Worm (Caenorhabditis elegans) whole organism, mixed stage, embryonic: ENCODE results near the gene F17C11.4.
A peak's percentile ranks its signal among the peaks of the same experiment; 100 is the strongest.

Experiments
- bed-3 ChIP-seq: fragments of 200-800 bp; sonication (Bioruptor generic); optimal IDR thresholded peaks from 3 replicates; lab custom pipeline; 2018; ENCODE audit warnings: mild to moderate bottlenecking, missing genetic modification characterization, moderate library complexity, missing compliant biosample characterization
- ceh-39 ChIP-seq: fragments of 150-350 bp; optimal IDR thresholded peaks from 2 replicates; lab custom pipeline; 2014; ENCODE audit warnings: missing biosample characterization, missing genetic modification characterization
- ceh-43 ChIP-seq: fragments of 200-800 bp; sonication (Bioruptor generic); optimal IDR thresholded peaks from 2 replicates; lab custom pipeline; 2018; ENCODE audit warnings: mild to moderate bottlenecking, missing genetic modification characterization, moderate library complexity, missing compliant biosample characterization
- ceh-83 ChIP-seq: fragments of 200-800 bp; sonication (Bioruptor generic); optimal IDR thresholded peaks from 2 replicates; lab custom pipeline; 2018; ENCODE audit warnings: mild to moderate bottlenecking, missing genetic modification characterization, missing compliant biosample characterization
- ces-1 ChIP-seq: fragments of 150-350 bp; optimal IDR thresholded peaks from 2 replicates; lab custom pipeline; 2014; ENCODE audit warnings: missing biosample characterization, missing genetic modification reagents, missing genetic modification characterization
- drap-1 ChIP-seq: fragments of 200-800 bp; sonication (Bioruptor generic); optimal IDR thresholded peaks from 3 replicates; lab custom pipeline; 2018; ENCODE audit warnings: mild to moderate bottlenecking, missing genetic modification characterization, missing compliant biosample characterization
- elt-1 ChIP-seq: sonication (generic microtip); optimal IDR thresholded peaks from 2 replicates; lab custom pipeline; 2017; ENCODE audit warnings: missing genetic modification characterization, mild to moderate bottlenecking, missing compliant biosample characterization, antibody characterized with exemption, moderate library complexity, borderline replicate concordance; ENCODE audit not compliant: insufficient read depth
- flh-1 ChIP-seq: fragments of 200-800 bp; sonication (Bioruptor generic); optimal IDR thresholded peaks from 2 replicates; lab custom pipeline; 2018; ENCODE audit warnings: mild to moderate bottlenecking, missing genetic modification characterization, moderate library complexity, missing compliant biosample characterization
- ham-2 ChIP-seq: fragments of 200-800 bp; sonication (Bioruptor generic); optimal IDR thresholded peaks from 2 replicates; lab custom pipeline; 2018; ENCODE audit warnings: mild to moderate bottlenecking, missing genetic modification characterization, missing compliant biosample characterization
- hlh-1 ChIP-seq: fragments of 150-350 bp; optimal IDR thresholded peaks from 2 replicates; lab custom pipeline; 2014; ENCODE audit warnings: missing biosample characterization, missing genetic modification reagents, missing genetic modification characterization
- lin-13 ChIP-seq: fragments of 150-350 bp; optimal IDR thresholded peaks from 2 replicates; lab custom pipeline; 2014; ENCODE audit warnings: missing biosample characterization, missing genetic modification characterization
- lin-32 ChIP-seq: fragments of 200-800 bp; sonication (Bioruptor generic); optimal IDR thresholded peaks from 2 replicates; lab custom pipeline; 2018; ENCODE audit warnings: mild to moderate bottlenecking, missing genetic modification characterization, missing compliant biosample characterization
- lsy-2 ChIP-seq: fragments of 150-350 bp; optimal IDR thresholded peaks from 2 replicates; lab custom pipeline; 2014; ENCODE audit warnings: missing biosample characterization, missing genetic modification characterization
- mab-5 ChIP-seq: fragments of 150-350 bp; optimal IDR thresholded peaks from 2 replicates; lab custom pipeline; 2014; ENCODE audit warnings: missing biosample characterization, missing genetic modification characterization
- mep-1 ChIP-seq: fragments of 150-350 bp; optimal IDR thresholded peaks from 2 replicates; lab custom pipeline; 2017; ENCODE audit warnings: missing biosample characterization, missing genetic modification reagents, missing genetic modification characterization, inconsistent platforms
- mls-2 ChIP-seq: sonication (generic microtip); optimal IDR thresholded peaks from 2 replicates; lab custom pipeline; 2016; ENCODE audit warnings: mild to moderate bottlenecking, missing genetic modification characterization, moderate library complexity, missing compliant biosample characterization
- nhr-2 ChIP-seq: fragments of 150-350 bp; optimal IDR thresholded peaks from 2 replicates; lab custom pipeline; 2014; ENCODE audit warnings: missing biosample characterization, missing genetic modification characterization
- nhr-237 ChIP-seq: fragments of 150-350 bp; optimal IDR thresholded peaks from 2 replicates; lab custom pipeline; 2014; ENCODE audit warnings: missing biosample characterization, missing genetic modification characterization
- nhr-28 ChIP-seq: fragments of 150-350 bp; optimal IDR thresholded peaks from 2 replicates; lab custom pipeline; 2014; ENCODE audit warnings: missing biosample characterization, missing genetic modification characterization
- snpc-4 ChIP-seq: fragments of 150-350 bp; optimal IDR thresholded peaks from 2 replicates; lab custom pipeline; 2014; ENCODE audit warnings: missing biosample characterization, missing genetic modification characterization
- sptf-1 ChIP-seq: sonication (generic microtip); optimal IDR thresholded peaks from 2 replicates; lab custom pipeline; 2017; ENCODE audit warnings: mild to moderate bottlenecking, missing genetic modification characterization, moderate library complexity, missing compliant biosample characterization
- unc-120 ChIP-seq: sonication (generic microtip); optimal IDR thresholded peaks from 2 replicates; lab custom pipeline; 2017; ENCODE audit warnings: missing genetic modification characterization, missing compliant biosample characterization; ENCODE audit not compliant: poor library complexity, severe bottlenecking
- unc-39 ChIP-seq: fragments of 150-350 bp; optimal IDR thresholded peaks from 2 replicates; lab custom pipeline; 2014; ENCODE audit warnings: missing biosample characterization, missing genetic modification characterization
- unc-62 ChIP-seq: fragments of 150-350 bp; optimal IDR thresholded peaks from 2 replicates; lab custom pipeline; 2014; ENCODE audit warnings: missing biosample characterization, missing genetic modification reagents, missing genetic modification characterization
- zip-8 ChIP-seq: fragments of 150-350 bp; optimal IDR thresholded peaks from 2 replicates; lab custom pipeline; 2014; ENCODE audit warnings: missing biosample characterization, missing genetic modification characterization

The F17C11.4 gene

ce11 chrV:10951655-10952278 is at the start of gene F17C11.4:
Gene F17C11.4 (plus strand): TSS chrV:10951860.
- TF ChIP-seq sptf-1 (no peak), unc-120 (tag; lab: Kevin White, UChicago) (peak; percentile 14), ces-1 (GFP tag; lab: Kevin White, UChicago) (peak; percentile 6)
- TF ChIP-seq, all 35 proteins: peak for 2

- TF ChIP-seq bed-3 (GFP tag; lab: Kevin White, UChicago) (no peak), nhr-2 (tag; lab: Kevin White, UChicago) (no peak), ceh-39 (tag; lab: Kevin White, UChicago) (no peak), ceh-43 (GFP tag; lab: Kevin White, UChicago) (no peak), mep-1 (tag; lab: Kevin White, UChicago) (no peak), lin-13 (tag; lab: Kevin White, UChicago) (no peak), flh-1 (GFP tag; lab: Kevin White, UChicago) (no peak), mls-2 (tag; lab: Kevin White, UChicago) (no peak), lsy-2 (tag; lab: Kevin White, UChicago) (no peak), ceh-83 (GFP tag; lab: Kevin White, UChicago) (no peak), lin-32 (GFP tag; lab: Kevin White, UChicago) (no peak), hlh-1 (tag; lab: Kevin White, UChicago) (no peak)
Observed at ce11 chrV:10902682-10903081, 49.0 kb upstream of the F17C11.4 start, which contains the start of gene F32D8.8. Gene F32D8.8 (minus strand): TSS chrV:10902782.

- no peak for TF ChIP-seq nhr-2 (tag; lab: Kevin White, UChicago)
- TF ChIP-seq ces-1 (GFP tag; lab: Kevin White, UChicago): peak; percentile 48
- no peak for TF ChIP-seq drap-1
- TF ChIP-seq nhr-237 (tag; lab: Kevin White, UChicago): no peak
- no peak for TF ChIP-seq ceh-43 (GFP tag; lab: Kevin White, UChicago)
- TF ChIP-seq ceh-83 (GFP tag; lab: Kevin White, UChicago): no peak
- no peak for TF ChIP-seq lin-13 (tag; lab: Kevin White, UChicago)
- TF ChIP-seq zip-8 (tag; lab: Kevin White, UChicago): no peak
- TF ChIP-seq, all 35 proteins: peak for 1
Observed at ce11 chrV:10903748-10904147, 47.9 kb upstream of the F17C11.4 start, which contains the start of gene F32D8.15. Gene F32D8.15 (plus strand): TSS chrV:10904048.

- TF ChIP-seq ham-2 (no peak), ces-1 (GFP tag; lab: Kevin White, UChicago) (peak; percentile 68), elt-1 (tag; lab: Kevin White, UChicago) (no peak), unc-120 (tag; lab: Kevin White, UChicago) (peak; percentile 6)
Observed at ce11 chrV:10904795-10905194, 46.9 kb upstream of the F17C11.4 start.

ce11 chrV:10909071-10909470 is 42.6 kb upstream of the F17C11.4 start, which contains the start of gene zzz-1:
Gene zzz-1 (minus strand): TSS chrV:10909171.
- TF ChIP-seq lsy-2 (tag; lab: Kevin White, UChicago) (no peak), unc-62 (no peak), nhr-28 (tag; lab: Kevin White, UChicago) (no peak), drap-1 (no peak), snpc-4 (no peak)
- TF ChIP-seq, all 35 proteins: peak for 0

ce11 chrV:10909959-10910358 is 41.7 kb upstream of the F17C11.4 start:
- TF ChIP-seq unc-39 (tag; lab: Kevin White, UChicago): no peak
- TF ChIP-seq flh-1 (GFP tag; lab: Kevin White, UChicago): no peak
- no peak for TF ChIP-seq mab-5 (tag; lab: Kevin White, UChicago)
- no peak for TF ChIP-seq zip-8 (tag; lab: Kevin White, UChicago)
- TF ChIP-seq unc-62: no peak
- TF ChIP-seq nhr-2 (tag; lab: Kevin White, UChicago): no peak
- no peak for TF ChIP-seq ceh-39 (tag; lab: Kevin White, UChicago)
- no peak for TF ChIP-seq ceh-43 (GFP tag; lab: Kevin White, UChicago)
- TF ChIP-seq nhr-28 (tag; lab: Kevin White, UChicago): no peak
- no peak for TF ChIP-seq lin-32 (GFP tag; lab: Kevin White, UChicago)
- no peak for TF ChIP-seq sptf-1
- no peak for TF ChIP-seq mls-2 (tag; lab: Kevin White, UChicago)
- TF ChIP-seq ceh-83 (GFP tag; lab: Kevin White, UChicago): no peak
